Fruit fly (Drosophila melanogaster) whole organism, embryonic: ENCODE data around the gene RpL27A.

Source experiments
- B-H2 ChIP-seq: fragments of 200-800 bp; sonication (Bioruptor generic); optimal IDR thresholded peaks from 2 replicates; lab custom pipeline; 2018; ENCODE audit warnings: missing biosample characterization, mild to moderate bottlenecking, missing genetic modification characterization
- C15 ChIP-seq: fragments of 200-800 bp; sonication (Bioruptor generic); IDR thresholded peaks from 3 replicates; pipeline ENCODE4 v1.3.6; 2022; ENCODE audit warnings: missing biosample characterization, missing genetic modification characterization
- CG10565 ChIP-seq: fragments of 200-800 bp; sonication (Bioruptor generic); optimal IDR thresholded peaks from 3 replicates; lab custom pipeline; 2016; ENCODE audit warnings: missing biosample characterization, mild to moderate bottlenecking, missing genetic modification characterization
- CG12071 ChIP-seq: fragments of 200-800 bp; sonication (Bioruptor generic); optimal IDR thresholded peaks from 3 replicates; lab custom pipeline; 2018; ENCODE audit warnings: missing biosample characterization, mild to moderate bottlenecking, missing genetic modification characterization
- CG12155 ChIP-seq: fragments of 200-800 bp; sonication (Bioruptor generic); optimal IDR thresholded peaks from 3 replicates; lab custom pipeline; 2016; ENCODE audit warnings: missing biosample characterization, missing genetic modification characterization
- CG13775 ChIP-seq: fragments of 200-800 bp; sonication (Bioruptor generic); optimal IDR thresholded peaks from 3 replicates; lab custom pipeline; 2017; ENCODE audit warnings: missing biosample characterization, mild to moderate bottlenecking, missing genetic modification characterization
- CG14014 ChIP-seq: fragments of 200-800 bp; sonication (Bioruptor generic); IDR thresholded peaks from 2 replicates; pipeline ENCODE4 v1.3.6; 2022; ENCODE audit warnings: missing biosample characterization, missing genetic modification characterization
- CG15514 ChIP-seq: fragments of 200-800 bp; sonication (Bioruptor generic); optimal IDR thresholded peaks from 3 replicates; lab custom pipeline; 2017; ENCODE audit warnings: missing biosample characterization, missing genetic modification characterization, mild to moderate bottlenecking, moderate library complexity, missing genetic modification reagents
- CG17612 ChIP-seq: fragments of 200-800 bp; sonication (Bioruptor generic); IDR thresholded peaks from 2 replicates; pipeline ENCODE4 v1.3.6; 2022; ENCODE audit warnings: missing biosample characterization, missing genetic modification characterization
- CG17912 ChIP-seq: fragments of 200-800 bp; sonication (Bioruptor generic); optimal IDR thresholded peaks from 2 replicates; lab custom pipeline; 2018; ENCODE audit warnings: missing biosample characterization, mild to moderate bottlenecking, missing genetic modification characterization
- CG18262 ChIP-seq: fragments of 200-800 bp; optimal IDR thresholded peaks from 3 replicates; lab custom pipeline; 2019; ENCODE audit warnings: missing biosample characterization, mild to moderate bottlenecking, missing genetic modification characterization, moderate library complexity
- CG2116 ChIP-seq: fragments of 200-800 bp; sonication (Bioruptor generic); optimal IDR thresholded peaks from 3 replicates; lab custom pipeline; 2018; ENCODE audit warnings: missing biosample characterization, mild to moderate bottlenecking, missing genetic modification characterization
- CG2712 ChIP-seq: fragments of 200-800 bp; optimal IDR thresholded peaks from 3 replicates; lab custom pipeline; 2019; ENCODE audit warnings: missing biosample characterization, mild to moderate bottlenecking, missing genetic modification characterization, moderate library complexity
- CG32532 ChIP-seq: fragments of 200-800 bp; sonication (Bioruptor generic); IDR thresholded peaks from 2 replicates; pipeline ENCODE4 v1.3.6; 2022; ENCODE audit warnings: missing biosample characterization, missing genetic modification characterization
- CG3407 ChIP-seq: fragments of 200-800 bp; sonication (Bioruptor generic); optimal IDR thresholded peaks from 2 replicates; lab custom pipeline; 2018; ENCODE audit warnings: missing biosample characterization, mild to moderate bottlenecking, missing genetic modification characterization
- CG7963 ChIP-seq: fragments of 200-800 bp; sonication (Bioruptor generic); IDR thresholded peaks from 3 replicates; pipeline ENCODE4 v1.3.6; 2022; ENCODE audit warnings: missing biosample characterization, missing genetic modification characterization; ENCODE audit not compliant: partially characterized antibody
- CG8089 ChIP-seq: fragments of 200-800 bp; sonication (Bioruptor generic); optimal IDR thresholded peaks from 3 replicates; lab custom pipeline; 2016; ENCODE audit warnings: missing biosample characterization, missing genetic modification characterization
- CoRest ChIP-seq: fragments of 200-800 bp; sonication (Bioruptor generic); optimal IDR thresholded peaks from 3 replicates; lab custom pipeline; 2018; ENCODE audit warnings: missing biosample characterization, mild to moderate bottlenecking, missing genetic modification characterization, moderate library complexity
- D ChIP-seq, 2 experiments: fragments of 200-800 bp in 1 of 2; fragments of >200 bp in 1 of 2; sonication (Bioruptor generic) in 1 of 2; optimal IDR thresholded peaks; 2 replicates in 1 of 2; 3 replicates in 1 of 2; lab custom pipeline; 2017; ENCODE audit warnings: mild to moderate bottlenecking in 1 of 2, missing biosample characterization in 1 of 2, missing genetic modification characterization in 1 of 2, missing genetic modification reagents in 1 of 2
- D19A ChIP-seq: fragments of 200-800 bp; optimal IDR thresholded peaks from 3 replicates; lab custom pipeline; 2019; ENCODE audit warnings: missing biosample characterization, mild to moderate bottlenecking, missing genetic modification characterization, moderate library complexity
- Deaf1 ChIP-seq: fragments of 200-800 bp; optimal IDR thresholded peaks from 3 replicates; lab custom pipeline; 2019; ENCODE audit warnings: missing biosample characterization, mild to moderate bottlenecking, missing genetic modification characterization, moderate library complexity
- Dp ChIP-seq: fragments of 200-800 bp; sonication (Bioruptor generic); optimal IDR thresholded peaks from 2 replicates; lab custom pipeline; 2018; ENCODE audit warnings: missing biosample characterization, mild to moderate bottlenecking, missing genetic modification characterization, moderate library complexity
- Gsc ChIP-seq: fragments of 200-800 bp; sonication (Bioruptor generic); IDR thresholded peaks from 2 replicates; pipeline ENCODE4 v1.3.6; 2022; ENCODE audit warnings: missing biosample characterization, missing genetic modification characterization
- Hmx ChIP-seq: fragments of 200-800 bp; sonication (Bioruptor generic); optimal IDR thresholded peaks from 2 replicates; lab custom pipeline; 2016; ENCODE audit warnings: missing biosample characterization, missing genetic modification characterization
- MTF-1 ChIP-seq: fragments of 200-800 bp; sonication (Bioruptor generic); optimal IDR thresholded peaks from 2 replicates; lab custom pipeline; 2018; ENCODE audit warnings: missing biosample characterization, mild to moderate bottlenecking, missing genetic modification characterization, borderline replicate concordance
- Max ChIP-seq: fragments of 200-800 bp; sonication (Bioruptor generic); optimal IDR thresholded peaks from 2 replicates; lab custom pipeline; 2016; ENCODE audit warnings: missing biosample characterization, mild to moderate bottlenecking, missing genetic modification characterization
- NFAT ChIP-seq: fragments of 200-800 bp; sonication (Bioruptor generic); IDR thresholded peaks from 2 replicates; pipeline ENCODE4 v1.3.6; 2022; ENCODE audit warnings: missing biosample characterization, missing genetic modification characterization
- NfI ChIP-seq: fragments of 200-800 bp; sonication (Bioruptor generic); optimal IDR thresholded peaks from 3 replicates; lab custom pipeline; 2018; ENCODE audit warnings: missing biosample characterization, mild to moderate bottlenecking, missing genetic modification characterization, moderate library complexity
- PHDP ChIP-seq: fragments of 200-800 bp; sonication (Bioruptor generic); optimal IDR thresholded peaks from 3 replicates; lab custom pipeline; 2018; ENCODE audit warnings: missing biosample characterization, mild to moderate bottlenecking, missing genetic modification characterization, moderate library complexity
- Poxn ChIP-seq: fragments of 200-800 bp; sonication (Bioruptor generic); IDR thresholded peaks from 2 replicates; pipeline ENCODE4 v1.3.6; 2022; ENCODE audit warnings: missing biosample characterization, missing genetic modification characterization
- Ravus ChIP-seq: fragments of 200-800 bp; sonication (Bioruptor generic); IDR thresholded peaks from 2 replicates; pipeline ENCODE4 v1.3.6; 2022; ENCODE audit warnings: missing biosample characterization, missing genetic modification characterization
- Sox102F ChIP-seq: fragments of 200-800 bp; sonication (Bioruptor generic); optimal IDR thresholded peaks from 2 replicates; lab custom pipeline; 2018; ENCODE audit warnings: missing biosample characterization, mild to moderate bottlenecking, missing genetic modification characterization, moderate library complexity
- amos ChIP-seq: fragments of 200-800 bp; sonication (Bioruptor generic); IDR thresholded peaks from 2 replicates; pipeline ENCODE4 v1.3.6; 2022; ENCODE audit warnings: missing biosample characterization, missing genetic modification characterization; ENCODE audit not compliant: partially characterized antibody
- ato ChIP-seq: fragments of 200-800 bp; sonication (Bioruptor generic); IDR thresholded peaks from 2 replicates; pipeline ENCODE4 v1.3.6; 2022; ENCODE audit warnings: missing biosample characterization, missing genetic modification characterization; ENCODE audit not compliant: partially characterized antibody
- bigmax ChIP-seq: fragments of 200-800 bp; sonication (Bioruptor generic); optimal IDR thresholded peaks from 2 replicates; lab custom pipeline; 2018; ENCODE audit warnings: missing biosample characterization, mild to moderate bottlenecking, missing genetic modification characterization
- chinmo ChIP-seq: fragments of 200-800 bp; sonication (Bioruptor generic); IDR thresholded peaks from 4 replicates; pipeline ENCODE4 v1.3.6; 2022; ENCODE audit warnings: missing biosample characterization, missing genetic modification characterization; ENCODE audit not compliant: partially characterized antibody
- chm ChIP-seq: fragments of 200-800 bp; sonication (Bioruptor generic); IDR thresholded peaks from 2 replicates; pipeline ENCODE4 v1.3.6; 2022; ENCODE audit warnings: missing biosample characterization, missing genetic modification characterization
- fd3F ChIP-seq: fragments of 200-800 bp; sonication (Bioruptor generic); optimal IDR thresholded peaks from 2 replicates; lab custom pipeline; 2018; ENCODE audit warnings: missing biosample characterization, mild to moderate bottlenecking, missing genetic modification characterization, moderate library complexity
- gfzf ChIP-seq: fragments of 200-800 bp; sonication (Bioruptor generic); optimal IDR thresholded peaks from 2 replicates; lab custom pipeline; 2016; ENCODE audit warnings: missing biosample characterization, mild to moderate bottlenecking, missing genetic modification characterization, moderate library complexity
- grau ChIP-seq: fragments of 200-800 bp; optimal IDR thresholded peaks from 3 replicates; lab custom pipeline; 2019; ENCODE audit warnings: missing biosample characterization, mild to moderate bottlenecking, missing genetic modification characterization, moderate library complexity
- luna ChIP-seq: fragments of 200-800 bp; sonication (Bioruptor generic); optimal IDR thresholded peaks from 2 replicates; lab custom pipeline; 2016; ENCODE audit warnings: missing biosample characterization, missing genetic modification characterization
- nerfin-2 ChIP-seq: fragments of 200-800 bp; sonication (Bioruptor generic); IDR thresholded peaks from 2 replicates; pipeline ENCODE4 v1.3.6; 2022; ENCODE audit warnings: missing biosample characterization, missing genetic modification characterization; ENCODE audit not compliant: partially characterized antibody
- nmo ChIP-seq: fragments of 200-800 bp; sonication (Bioruptor generic); optimal IDR thresholded peaks from 2 replicates; lab custom pipeline; 2018; ENCODE audit warnings: missing biosample characterization, mild to moderate bottlenecking, missing genetic modification characterization, moderate library complexity
- pb ChIP-seq: fragments of 200-800 bp; sonication (Bioruptor generic); optimal IDR thresholded peaks from 3 replicates; lab custom pipeline; 2016; ENCODE audit warnings: missing biosample characterization, missing genetic modification characterization
- pzg ChIP-seq: fragments of 200-800 bp; sonication (Bioruptor generic); optimal IDR thresholded peaks from 3 replicates; lab custom pipeline; 2018; ENCODE audit warnings: missing biosample characterization, mild to moderate bottlenecking, missing genetic modification characterization, moderate library complexity
- row ChIP-seq: fragments of 200-800 bp; sonication (Bioruptor generic); IDR thresholded peaks from 3 replicates; pipeline ENCODE4 v1.3.6; 2022; ENCODE audit warnings: missing biosample characterization, missing genetic modification characterization
- shn ChIP-seq: fragments of 200-800 bp; sonication (Bioruptor generic); optimal IDR thresholded peaks from 3 replicates; lab custom pipeline; 2016; ENCODE audit warnings: missing biosample characterization, missing genetic modification characterization
- slbo ChIP-seq: fragments of 200-800 bp; sonication (Bioruptor generic); IDR thresholded peaks from 2 replicates; pipeline ENCODE4 v1.3.6; 2022; ENCODE audit warnings: missing biosample characterization, missing genetic modification characterization
- sob ChIP-seq: fragments of 200-800 bp; sonication (Bioruptor generic); IDR thresholded peaks from 2 replicates; pipeline ENCODE4 v1.3.6; 2022; ENCODE audit warnings: missing biosample characterization, missing genetic modification characterization

Gene RpL27A

dm6 chr2L:4456539-4456994, 1.6 kb downstream of the RpL27A start, which contains the start of gene Gs1l (continued):
- no peak for TF ChIP-seq Max (GFP tag; lab: Kevin White, UChicago)
- no peak for TF ChIP-seq ato (GFP tag; lab: Robert Waterston, UW)
- TF ChIP-seq nerfin-2 (GFP tag; lab: Robert Waterston, UW), result no peak
- TF ChIP-seq PHDP, result peak; percentile 30
- TF ChIP-seq grau (tag; lab: Kevin White, UChicago), result peak; percentile 33
- TF ChIP-seq B-H2, result peak; percentile 66
- TF ChIP-seq NfI (GFP tag; lab: Kevin White, UChicago), result peak; percentile 14
- TF ChIP-seq Deaf1 (tag; lab: Kevin White, UChicago), result peak; percentile 23
- TF ChIP-seq D (optimal IDR thresholded peaks at IDR 0.05; lab: Kevin White, UChicago), result no peak
- TF ChIP-seq D (GFP tag; optimal IDR thresholded peaks at IDR 0.05; lab: Kevin White, UChicago), result no peak
- no peak for TF ChIP-seq CG17612 (GFP tag; lab: Robert Waterston, UW)
- peak; percentile 93 for TF ChIP-seq row (GFP tag; lab: Robert Waterston, UW)
- TF ChIP-seq CG7963, result no peak
- no peak for TF ChIP-seq Sox102F (GFP tag; lab: Kevin White, UChicago)
- TF ChIP-seq D19A (tag; lab: Kevin White, UChicago), result peak; percentile 99
- TF ChIP-seq CG14014, result peak; percentile 35; the same call in 1 of the 2 replicates
- TF ChIP-seq C15 (GFP tag; lab: Robert Waterston, UW), result no peak
- TF ChIP-seq chinmo (GFP tag; lab: Robert Waterston, UW), result 0 out of 4 replicates have a peak, but pooled peaks have one; percentile 5
- TF ChIP-seq fd3F, result no peak
- no peak for TF ChIP-seq amos (GFP tag; lab: Robert Waterston, UW)
- no peak for TF ChIP-seq Poxn (GFP tag; lab: Robert Waterston, UW)
- peak; percentile 47; the same call in 1 of the 2 replicates for TF ChIP-seq slbo (GFP tag; lab: Robert Waterston, UW)
- TF ChIP-seq CG12155 (GFP tag; lab: Kevin White, UChicago), result no peak
- no peak for TF ChIP-seq CG10565 (GFP tag; lab: Kevin White, UChicago)
- TF ChIP-seq CG32532 (GFP tag; lab: Robert Waterston, UW), result peak; percentile 33; the same call in 1 of the 2 replicates
- no peak for TF ChIP-seq CG3407 (GFP tag; lab: Kevin White, UChicago)
- TF ChIP-seq pb, result no peak
- peak; percentile 23 for TF ChIP-seq CoRest (tag; lab: Kevin White, UChicago)
- no peak for TF ChIP-seq bigmax (GFP tag; lab: Kevin White, UChicago)
- no peak for TF ChIP-seq Gsc (GFP tag; lab: Robert Waterston, UW)
- TF ChIP-seq Dp (GFP tag; lab: Kevin White, UChicago), result peak; percentile 54
- peak; percentile 34 for TF ChIP-seq CG2712 (tag; lab: Kevin White, UChicago)
- TF ChIP-seq gfzf (GFP tag; lab: Kevin White, UChicago), result peak; percentile 75
- TF ChIP-seq chm (GFP tag; lab: Robert Waterston, UW), result peak; percentile 7; the same call in 1 of the 2 replicates
- no peak for TF ChIP-seq shn (GFP tag; lab: Kevin White, UChicago)
- no peak for TF ChIP-seq CG17912 (GFP tag; lab: Kevin White, UChicago)
- peak; percentile 94 for TF ChIP-seq NFAT (GFP tag; lab: Robert Waterston, UW)
- TF ChIP-seq luna (GFP tag; lab: Kevin White, UChicago), result no peak
- no peak for TF ChIP-seq CG13775 (GFP tag; lab: Kevin White, UChicago)
- TF ChIP-seq Ravus (GFP tag; lab: Robert Waterston, UW), result no peak
- TF ChIP-seq nmo (GFP tag; lab: Kevin White, UChicago), result no peak
- no peak for TF ChIP-seq CG12071
- no peak for TF ChIP-seq CG2116 (GFP tag; lab: Kevin White, UChicago)
- no peak for TF ChIP-seq CG8089 (GFP tag; lab: Kevin White, UChicago)
- no peak for TF ChIP-seq MTF-1 (GFP tag; lab: Kevin White, UChicago)
- TF ChIP-seq CG18262 (tag; lab: Kevin White, UChicago), result peak; percentile 8
- peak; percentile 37 for TF ChIP-seq CG15514 (GFP tag; lab: Kevin White, UChicago)
- peak; percentile 55 for TF ChIP-seq pzg (GFP tag; lab: Kevin White, UChicago)
- TF ChIP-seq Hmx, result no peak
- peak; percentile 38; the same call in 1 of the 2 replicates for TF ChIP-seq sob (GFP tag; lab: Robert Waterston, UW)
